Worm (Caenorhabditis elegans): Measurements from ENCODE around the gene aak-1.

DNA sequence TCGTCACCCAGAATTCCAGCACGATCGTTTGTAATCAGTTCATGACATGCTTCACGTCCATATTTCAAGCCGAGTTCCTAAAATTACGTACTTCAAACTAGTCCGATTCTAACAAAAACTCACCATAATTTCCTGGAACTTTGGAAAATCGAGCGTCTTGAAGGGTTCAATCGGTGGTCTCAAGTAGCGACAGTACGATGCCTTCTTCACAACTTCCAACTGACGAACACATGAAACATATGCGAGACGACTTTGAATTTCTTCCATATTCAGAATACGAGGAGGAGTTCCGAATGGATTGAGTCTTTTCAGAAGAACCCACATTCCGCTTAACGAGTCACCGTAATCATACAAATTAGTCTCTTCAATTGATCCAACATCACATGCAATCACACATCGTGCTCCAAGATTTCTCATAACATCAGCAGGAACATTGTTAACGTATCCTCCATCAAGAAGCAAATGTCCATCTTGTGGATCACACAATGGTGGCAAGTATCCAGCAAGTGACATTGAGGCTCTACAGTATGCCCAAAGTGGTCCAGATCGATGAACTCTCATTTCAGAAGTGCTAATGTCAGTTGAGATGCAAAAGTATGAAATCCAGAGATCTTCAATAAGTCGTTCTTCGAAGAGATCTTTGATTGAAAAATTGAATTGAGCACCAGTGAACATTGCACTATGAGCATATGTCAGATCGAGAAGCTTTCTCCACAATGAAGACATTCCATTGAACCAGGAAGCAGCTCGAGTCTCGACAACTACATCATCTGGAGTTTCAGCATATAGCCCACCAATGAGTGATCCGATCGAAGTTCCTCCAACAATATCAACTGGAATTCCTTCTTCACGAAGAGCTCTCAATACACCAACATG is 34.6 kb downstream of the aak-1 start:
- TF ChIP-seq med-1 (GFP tag; optimal IDR thresholded peaks at IDR 0.05; ENCODE audit: insufficient read depth) (no peak), cog-1 (tag; optimal IDR thresholded peaks at IDR 0.05) (no peak), ztf-23 (GFP tag; IDR thresholded peaks at IDR 0.05) (no peak), flt-1 (GFP tag; IDR thresholded peaks at IDR 0.05) (no peak), T22C8.4 (GFP tag; IDR thresholded peaks at IDR 0.05) (no peak), klf-2 (GFP tag; conservative IDR thresholded peaks at IDR 0.05) (no peak), ztf-29 (GFP tag; IDR thresholded peaks at IDR 0.05) (no peak)
